Fruit fly (Drosophila melanogaster) whole organism, adult: ENCODE data around the gene Rab27.

ENCODE experiments used
- CG11617 ChIP-seq: fragments of 200-800 bp; sonication (Bioruptor generic); optimal IDR thresholded peaks from 2 replicates; lab custom pipeline; 2017; ENCODE audit warnings: mild to moderate bottlenecking, missing biosample characterization, missing genetic modification reagents, missing genetic modification characterization
- CG12768 ChIP-seq: fragments of 200-800 bp; sonication (Bioruptor generic); optimal IDR thresholded peaks from 2 replicates; lab custom pipeline; 2017; ENCODE audit warnings: missing biosample characterization, missing genetic modification characterization, mild to moderate bottlenecking, moderate library complexity, missing genetic modification reagents
- Clk ChIP-seq: fragments of 200-800 bp; sonication (Bioruptor generic); optimal IDR thresholded peaks from 2 replicates; lab custom pipeline; 2017; ENCODE audit warnings: missing biosample characterization, missing genetic modification characterization

dm6 chrX:1452130-1452529 lies 24.6 kb downstream of the Rab27 start, which contains the start of gene Gr2a:
- TF ChIP-seq CG11617 (GFP tag; lab: Kevin White, UChicago) (no peak), CG12768 (GFP tag; lab: Kevin White, UChicago) (no peak), Clk (GFP tag; lab: Kevin White, UChicago) (no peak)
